Fruit fly (Drosophila melanogaster) ovary, adult (tissue): ENCODE measurements around the gene CG14431.

Experiments
- CG17801 ChIP-seq: fragments of 200-800 bp; optimal IDR thresholded peaks from 2 replicates; lab custom pipeline; 2019; ENCODE audit warnings: missing biosample characterization, mild to moderate bottlenecking, missing genetic modification characterization, moderate library complexity; ENCODE audit not compliant: partially characterized antibody

CG14431 gene

DNA sequence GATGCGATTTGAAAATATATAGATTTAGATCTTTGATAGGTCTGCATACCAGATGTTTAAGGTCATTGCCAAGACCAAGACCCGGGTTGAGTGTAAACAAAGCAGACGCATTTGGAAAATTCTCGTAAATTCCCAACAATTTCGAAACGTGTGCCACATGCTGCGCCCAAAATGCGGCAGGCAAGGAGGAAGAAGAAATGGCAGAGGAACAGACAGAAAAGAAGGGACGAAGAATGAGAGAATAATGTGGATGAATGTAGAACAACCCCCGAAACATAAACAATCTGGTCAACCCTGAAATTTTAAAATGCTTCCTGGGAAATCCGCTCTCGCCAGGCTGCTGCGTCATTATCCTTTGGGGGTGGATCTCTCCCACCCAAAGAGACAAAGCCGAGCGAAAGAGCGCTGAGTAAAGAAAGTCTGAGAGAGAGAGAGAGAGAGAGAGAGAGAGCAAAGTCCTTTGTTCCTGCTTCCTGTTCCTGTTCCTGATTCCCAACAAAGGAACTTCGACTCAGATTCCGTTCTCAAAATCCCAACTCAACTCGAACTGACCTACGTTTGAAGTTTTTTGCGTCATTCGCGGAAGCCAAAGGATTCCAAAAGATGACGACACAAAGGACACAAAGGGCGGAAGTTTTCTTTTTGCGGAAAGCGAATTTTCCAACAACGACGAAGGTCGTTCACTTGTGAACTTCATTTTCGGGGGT is 80.7 kb downstream of the CG14431 start:
- TF ChIP-seq CG17801: no peak

DNA sequence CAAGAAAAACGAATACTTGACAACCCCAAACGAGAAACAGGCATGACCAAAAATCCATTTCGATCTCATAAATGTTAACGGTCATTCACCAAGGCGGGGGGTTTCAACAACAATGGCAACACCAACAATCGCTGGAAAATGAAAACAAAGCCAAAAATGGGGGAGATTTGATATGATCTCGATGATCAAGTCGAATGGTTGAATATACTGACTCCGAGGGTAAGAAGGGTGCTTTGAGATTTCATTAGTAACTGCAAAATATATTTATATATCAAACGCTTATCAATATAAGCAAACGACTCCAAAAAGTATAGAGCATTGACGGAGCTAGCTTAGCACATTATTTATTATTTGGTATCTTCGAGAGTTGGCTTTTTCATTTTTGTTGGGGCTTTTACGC is 82.0 kb downstream of the CG14431 start:
- TF ChIP-seq CG17801: no peak

- no peak for TF ChIP-seq CG17801
Measured at dm6 chrX:6991286-6991685, 83.2 kb downstream of the CG14431 start, which contains the start of gene ogre. TSS of gene ogre (minus strand) at chrX:6991318.

- no peak for TF ChIP-seq CG17801
Measured at dm6 chrX:6993350-6993749, 85.3 kb downstream of the CG14431 start, which contains the start of gene Inx7. TSS of gene Inx7 (minus strand) at chrX:6993612.

DNA sequence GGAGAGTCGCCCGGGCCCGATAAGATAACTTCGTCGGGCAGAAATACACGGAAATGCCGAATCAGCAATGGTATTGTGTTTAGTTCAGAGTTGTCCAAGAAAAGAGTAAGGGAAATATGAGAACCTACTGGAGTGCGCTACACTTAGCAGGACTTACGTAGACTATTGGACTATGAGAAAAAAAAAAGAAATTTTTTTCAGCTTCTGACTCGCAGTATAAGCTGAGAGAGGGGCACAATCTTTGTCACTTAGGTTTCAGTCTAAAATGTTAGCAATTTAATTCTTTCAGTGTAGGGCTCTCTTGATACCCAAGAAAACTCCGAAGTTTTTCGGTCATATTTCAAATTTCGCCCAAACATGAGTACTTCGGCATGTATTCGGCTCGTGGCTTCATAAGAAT is 85.7 kb downstream of the CG14431 start:
- peak; percentile 35 for TF ChIP-seq CG17801

DNA sequence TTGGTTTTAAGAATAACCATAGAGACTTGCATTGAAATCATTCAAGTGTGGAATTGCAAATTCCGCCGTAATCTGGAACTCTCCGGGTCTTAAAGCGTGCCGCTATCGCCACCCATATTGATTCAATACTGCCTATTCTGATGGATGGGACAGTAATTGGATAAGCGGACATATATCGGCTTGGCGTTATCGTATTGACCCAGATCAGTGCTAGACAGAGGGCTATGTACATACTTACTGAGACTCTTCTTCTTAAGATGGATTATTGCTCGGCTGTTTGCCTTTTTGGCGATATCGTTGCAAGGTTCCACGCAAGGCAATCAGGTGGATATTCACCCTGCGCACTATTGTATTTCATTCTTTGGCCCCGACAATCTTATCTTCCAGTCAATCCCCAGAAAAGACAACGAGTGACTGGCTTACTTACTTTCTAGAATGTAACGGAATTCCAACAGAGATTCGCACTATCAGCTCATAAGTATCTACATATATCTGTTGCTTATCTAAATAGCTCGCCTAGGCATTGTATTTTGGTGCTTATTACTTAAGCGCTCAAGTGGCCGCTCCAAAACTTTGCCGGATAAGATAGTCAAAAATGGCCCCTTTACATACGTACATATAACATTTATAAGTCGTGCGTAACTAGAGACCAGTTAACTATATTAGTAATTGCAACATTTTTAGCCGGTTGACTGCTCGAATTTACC is 86.5 kb downstream of the CG14431 start:
- TF ChIP-seq CG17801: no peak

DNA sequence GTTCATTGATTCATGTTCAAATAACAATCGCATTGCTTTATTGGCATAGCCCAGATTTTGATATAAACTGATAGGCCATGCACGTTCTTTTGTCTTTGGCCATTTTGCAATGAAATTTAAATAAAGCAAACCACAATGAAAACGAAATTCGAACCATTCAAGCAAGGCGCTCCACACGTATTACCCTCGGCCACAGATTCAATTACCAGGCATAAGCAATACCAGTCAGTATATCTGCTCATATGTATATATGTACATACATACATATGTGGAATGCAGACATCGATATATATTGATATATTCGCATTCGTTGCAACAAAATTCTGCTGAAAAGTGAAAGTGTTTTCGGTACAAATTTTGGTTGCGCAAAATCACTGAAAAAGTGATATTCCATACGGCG is 87.2 kb downstream of the CG14431 start:
- TF ChIP-seq CG17801: no peak

- TF ChIP-seq CG17801: no peak
Measured at dm6 chrX:6996130-6996529, 88.1 kb downstream of the CG14431 start.

dm6 chrX:6996965-6997652 is 89.0 kb downstream of the CG14431 start:
- no peak for TF ChIP-seq CG17801

dm6 chrX:6997653-6998491 is 89.8 kb downstream of the CG14431 start:
- peak; percentile 22 for TF ChIP-seq CG17801

DNA sequence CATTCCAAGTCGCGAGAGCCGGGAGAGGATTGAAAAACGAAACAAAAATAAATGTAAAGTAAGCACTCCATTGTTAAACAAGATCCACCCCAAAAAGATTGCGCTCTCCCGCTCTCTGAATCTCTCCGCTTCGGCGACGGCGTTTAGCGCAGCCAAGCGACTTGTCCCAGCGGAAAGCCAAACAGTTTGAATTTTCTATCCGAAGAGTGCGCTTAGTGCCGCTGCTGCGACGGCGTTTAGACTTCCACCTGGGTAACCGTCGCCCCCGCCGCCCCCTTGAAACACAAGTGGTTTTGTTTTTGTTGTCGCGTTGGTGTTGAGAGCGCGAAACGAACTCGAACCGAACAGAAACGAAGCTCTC is 90.4 kb downstream of the CG14431 start, which contains the start of gene Inx2:
Gene Inx2 (plus strand): TSS at position 181 of the 361 bp plus-strand sequence.
- peak; percentile 85 for TF ChIP-seq CG17801

DNA sequence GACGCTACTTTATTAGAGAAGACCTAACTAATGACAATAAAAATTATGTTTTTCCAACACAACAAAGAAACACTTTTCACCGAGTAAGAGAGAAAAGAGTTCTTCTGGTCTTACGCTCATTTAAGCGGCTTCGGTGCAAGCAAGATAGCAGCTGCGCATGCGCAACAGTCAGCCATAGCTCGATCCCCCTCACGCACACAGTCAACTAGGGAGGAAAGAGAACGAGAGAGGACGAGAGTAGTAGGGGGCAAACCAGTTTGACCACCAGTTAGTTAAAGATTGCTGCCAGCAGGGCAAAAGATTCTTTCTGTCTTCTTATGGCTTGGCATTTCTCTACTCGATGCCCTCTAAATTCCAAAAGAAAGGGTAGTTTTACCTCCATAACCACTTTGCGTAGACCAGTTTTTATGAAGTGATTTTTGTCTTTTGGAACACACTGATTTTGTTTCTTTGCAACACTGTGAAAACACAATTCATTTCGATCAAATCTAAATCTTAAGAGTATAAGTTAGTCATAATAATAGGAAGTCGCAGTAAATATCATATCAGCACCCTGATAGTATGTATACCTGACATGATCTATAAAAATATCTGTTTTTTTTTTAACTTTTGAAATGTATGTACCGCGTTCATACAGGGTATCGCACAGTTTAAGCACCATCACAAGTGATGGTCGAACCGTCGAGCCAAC is 92.5 kb downstream of the CG14431 start:
- TF ChIP-seq CG17801: no peak

DNA sequence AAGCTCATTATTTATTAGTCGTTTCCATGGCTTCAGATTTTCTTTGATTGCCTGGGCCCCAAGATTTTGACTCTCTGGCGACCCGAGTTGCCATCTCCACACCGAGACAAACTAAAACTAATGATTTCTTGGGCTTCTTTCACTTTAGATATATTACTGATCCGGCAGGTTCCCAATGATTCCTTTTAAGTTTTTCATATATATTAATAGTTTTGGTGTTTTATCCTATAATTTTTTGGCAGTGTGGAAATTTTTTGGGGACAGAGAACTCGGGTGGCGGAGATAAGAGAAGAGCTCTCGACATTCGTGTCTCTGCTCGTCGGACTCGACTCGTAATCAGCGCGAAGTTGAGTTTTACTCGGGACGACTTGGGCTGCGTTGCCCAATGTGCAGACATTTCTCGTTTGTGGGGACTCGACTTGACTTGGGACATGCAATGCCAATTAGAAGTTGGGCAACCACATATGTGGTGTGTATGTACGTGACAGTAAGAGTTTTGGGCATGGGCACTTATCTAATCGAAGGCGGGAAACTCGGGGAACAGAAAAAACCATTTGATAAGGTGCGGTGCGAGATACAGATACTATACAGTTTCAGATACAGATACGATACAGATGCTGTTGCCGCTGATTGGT is 93.2 kb downstream of the CG14431 start:
- no peak for TF ChIP-seq CG17801

DNA sequence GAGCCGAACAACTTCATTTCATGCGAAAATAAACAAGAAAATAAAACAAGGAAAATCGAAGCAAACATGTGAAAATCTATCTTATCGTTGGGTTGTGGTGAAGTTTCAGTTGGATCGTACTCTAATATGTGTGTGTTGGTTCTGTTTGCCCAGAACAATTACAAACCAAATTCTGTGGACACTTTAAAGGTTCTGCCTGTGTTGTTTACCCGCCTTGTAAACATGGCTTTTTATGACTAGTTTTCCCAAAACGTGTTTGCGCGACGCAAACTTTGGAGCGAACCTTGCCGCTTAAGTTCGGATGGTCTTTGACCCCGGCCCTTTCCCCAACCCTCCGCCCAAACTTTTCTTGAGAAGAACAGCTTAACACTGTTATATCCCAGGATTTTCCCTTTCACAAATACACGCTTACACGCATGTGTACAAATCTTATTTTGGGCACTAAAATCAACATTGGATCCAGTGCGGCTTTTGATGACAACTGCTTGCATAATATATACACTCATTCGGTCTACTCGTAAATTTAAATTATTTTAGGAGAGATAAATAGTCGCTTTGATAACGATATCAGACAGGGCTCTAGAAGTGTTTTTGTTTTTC is 96.1 kb downstream of the CG14431 start:
- no peak for TF ChIP-seq CG17801

DNA sequence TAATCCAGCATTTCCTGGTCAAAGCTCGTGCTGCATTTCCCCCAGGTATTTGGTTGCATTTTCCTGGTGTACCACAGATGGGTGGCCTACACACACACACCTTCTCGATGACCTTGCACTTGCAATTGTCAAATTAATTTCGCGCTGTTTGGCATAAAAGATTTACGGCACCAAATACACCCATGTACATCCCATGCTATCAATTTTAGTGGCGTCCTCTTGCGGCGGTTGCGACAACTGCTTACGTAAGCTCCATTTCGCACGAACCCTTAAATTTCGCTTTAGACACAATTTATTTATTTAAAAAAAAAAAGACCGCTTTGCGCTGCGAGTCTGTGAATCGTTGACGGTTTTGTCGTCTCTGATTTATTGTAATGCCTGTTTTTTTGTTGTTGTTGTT is 97.4 kb downstream of the CG14431 start:
- TF ChIP-seq CG17801: no peak
